Fruit fly (Drosophila melanogaster) whole organism: ENCODE results near the gene pyd.

Source experiments
- EcR ChIP-seq, 2 experiments: fragments of >200 bp; optimal IDR thresholded peaks; 2 replicates each; lab custom pipeline; 2017; ENCODE audit warnings: missing biosample characterization in 2 of 2, missing genetic modification characterization in 2 of 2, missing genetic modification reagents in 2 of 2
- psq ChIP-seq: fragments of >200 bp; optimal IDR thresholded peaks from 2 replicates; lab custom pipeline; 2017
- usp ChIP-seq: fragments of >200 bp; optimal IDR thresholded peaks from 2 replicates; lab custom pipeline; 2017; ENCODE audit warnings: missing biosample characterization, missing genetic modification characterization, mixed read lengths

DNA sequence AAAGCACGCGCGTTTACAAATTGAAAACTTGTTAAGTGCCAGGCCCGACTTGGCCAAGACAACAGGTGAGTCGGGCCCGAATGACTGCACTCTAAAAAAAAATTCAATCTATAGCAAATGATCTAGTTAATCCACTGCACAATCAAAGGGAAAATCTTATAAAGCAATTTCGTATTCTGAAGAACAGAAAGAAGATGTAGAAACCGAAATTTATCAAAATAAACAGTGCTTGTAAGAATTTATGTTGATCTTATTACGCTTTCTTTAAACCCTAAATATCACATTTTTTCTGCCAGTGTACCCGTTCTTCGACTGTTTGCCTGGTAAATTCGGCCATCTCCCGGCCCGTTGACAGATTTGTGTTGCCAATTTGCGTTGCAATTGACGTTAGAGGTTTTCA, 35.0 kb downstream of the pyd start:
- TF ChIP-seq usp (GFP tag; lab: Kevin White, UChicago): no peak
- no peak for TF ChIP-seq psq (lab: Kevin White, UChicago)
- TF ChIP-seq EcR (GFP tag; optimal IDR thresholded peaks at IDR 0.05; lab: Kevin White, UChicago): no peak
